Worm (Caenorhabditis elegans) whole organism, L1 larva: ENCODE data around the gene Y22D7AL.16.

Experiments
- C04F5.9 ChIP-seq: sonication (generic microtip); optimal IDR thresholded peaks from 2 replicates; lab custom pipeline; 2016; ENCODE audit warnings: missing genetic modification characterization, missing compliant biosample characterization
- C16A3.4 ChIP-seq: fragments of 150-350 bp; optimal IDR thresholded peaks from 2 replicates; lab custom pipeline; 2014; ENCODE audit warnings: missing biosample characterization, missing genetic modification characterization
- Y116A8C.19 ChIP-seq: sonication (generic microtip); optimal IDR thresholded peaks from 2 replicates; lab custom pipeline; 2016; ENCODE audit warnings: missing compliant biosample characterization, missing genetic modification characterization, borderline replicate concordance
- ama-1 ChIP-seq: fragments of 150-350 bp; optimal IDR thresholded peaks from 2 replicates; lab custom pipeline; 2014
- ceh-88 ChIP-seq: fragments of 200-800 bp; sonication (Bioruptor generic); IDR thresholded peaks from 2 replicates; pipeline ENCODE4 v1.3.6; 2022; ENCODE audit warnings: missing genetic modification characterization, missing compliant biosample characterization
- ces-1 ChIP-seq: fragments of 150-350 bp; optimal IDR thresholded peaks from 2 replicates; lab custom pipeline; 2014; ENCODE audit warnings: missing biosample characterization, missing genetic modification reagents, missing genetic modification characterization
- efl-1 ChIP-seq, 4 experiments: fragments of 150-350 bp; optimal IDR thresholded peaks in 3 of 4; peaks in 1 of 4; 1 replicate in 1 of 4; 2 replicates in 3 of 4; lab custom pipeline; 2014; ENCODE audit warnings: missing biosample characterization in 2 of 4, missing genetic modification characterization in 2 of 4, missing genetic modification reagents in 2 of 4
- egl-27 ChIP-seq, 2 experiments: fragments of 150-350 bp in 1 of 2; sonication (generic microtip); optimal IDR thresholded peaks; 3 replicates each; lab custom pipeline; 2017 to 2018; ENCODE audit warnings: missing biosample characterization in 2 of 2, missing genetic modification characterization in 2 of 2, missing genetic modification reagents in 2 of 2
- elt-2 ChIP-seq: sonication (generic microtip); optimal IDR thresholded peaks from 2 replicates; lab custom pipeline; 2016; ENCODE audit warnings: missing genetic modification characterization, mild to moderate bottlenecking, inconsistent platforms, missing compliant biosample characterization, missing genetic modification reagents
- elt-3 ChIP-seq, 6 experiments: fragments of 150-350 bp in 1 of 6; sonication (generic microtip); optimal IDR thresholded peaks; 2 replicates each; lab custom pipeline; 2017 to 2018; ENCODE audit warnings: missing biosample characterization in 6 of 6, missing genetic modification characterization in 6 of 6, inconsistent platforms in 1 of 6
- ets-5 ChIP-seq: fragments of 200-800 bp; sonication (Bioruptor generic); IDR thresholded peaks from 2 replicates; pipeline ENCODE4 v1.3.6; 2022; ENCODE audit warnings: missing genetic modification characterization, missing compliant biosample characterization
- fos-1 ChIP-seq: fragments of 150-350 bp; optimal IDR thresholded peaks from 2 replicates; lab custom pipeline; 2014; ENCODE audit warnings: missing biosample characterization, missing genetic modification characterization
- grh-1 ChIP-seq: fragments of 200-800 bp; sonication (Bioruptor generic); IDR thresholded peaks from 2 replicates; pipeline ENCODE4 v1.3.6; 2022; ENCODE audit warnings: missing genetic modification reagents, missing genetic modification characterization, missing compliant biosample characterization
- hlh-17 ChIP-seq: fragments of 200-800 bp; sonication (Bioruptor generic); optimal IDR thresholded peaks from 2 replicates; lab custom pipeline; 2018; ENCODE audit warnings: missing genetic modification characterization, mild to moderate bottlenecking, missing compliant biosample characterization, moderate library complexity, borderline replicate concordance
- hlh-4 ChIP-seq: sonication (generic microtip); optimal IDR thresholded peaks from 2 replicates; lab custom pipeline; 2016; ENCODE audit warnings: mild to moderate bottlenecking, missing genetic modification characterization, missing compliant biosample characterization
- lin-13 ChIP-seq: fragments of 150-350 bp; optimal IDR thresholded peaks from 2 replicates; lab custom pipeline; 2014; ENCODE audit warnings: missing biosample characterization, missing genetic modification reagents, missing genetic modification characterization
- lin-39 ChIP-seq: fragments of 150-350 bp; optimal IDR thresholded peaks from 2 replicates; lab custom pipeline; 2014; ENCODE audit warnings: missing biosample characterization, missing genetic modification reagents, missing genetic modification characterization
- mdl-1 ChIP-seq, 2 experiments: fragments of 150-350 bp; optimal IDR thresholded peaks; 2 replicates each; lab custom pipeline; 2014 to 2017; ENCODE audit warnings: missing biosample characterization in 2 of 2, missing genetic modification characterization in 2 of 2, inconsistent platforms in 1 of 2
- nhr-11 ChIP-seq: fragments of 150-350 bp; optimal IDR thresholded peaks from 2 replicates; lab custom pipeline; 2014; ENCODE audit warnings: missing biosample characterization, missing genetic modification characterization
- nhr-19 ChIP-seq: fragments of 200-800 bp; sonication (Bioruptor generic); conservative IDR thresholded peaks from 2 replicates; pipeline ENCODE4 v1.3.6; 2022; ENCODE audit warnings: missing genetic modification characterization, missing compliant biosample characterization
- nhr-237 ChIP-seq: fragments of 150-350 bp; optimal IDR thresholded peaks from 2 replicates; lab custom pipeline; 2014; ENCODE audit warnings: missing biosample characterization, missing genetic modification characterization
- nhr-47 ChIP-seq: sonication (generic microtip); optimal IDR thresholded peaks from 2 replicates; lab custom pipeline; 2016; ENCODE audit warnings: mild to moderate bottlenecking, missing genetic modification characterization, moderate library complexity, missing compliant biosample characterization
- nhr-71 ChIP-seq: sonication (generic microtip); optimal IDR thresholded peaks from 2 replicates; lab custom pipeline; 2016; ENCODE audit warnings: mild to moderate bottlenecking, missing genetic modification characterization, moderate library complexity, missing compliant biosample characterization
- nhr-85 ChIP-seq: sonication (generic microtip); peaks from one replicate; lab custom pipeline; 2016; ENCODE audit warnings: missing genetic modification characterization, inconsistent platforms, missing compliant biosample characterization
- nhr-90 ChIP-seq: sonication (generic microtip); optimal IDR thresholded peaks from 2 replicates; lab custom pipeline; 2016; ENCODE audit warnings: mild to moderate bottlenecking, missing genetic modification characterization, missing compliant biosample characterization; ENCODE audit not compliant: poor library complexity
- rnt-1 ChIP-seq: sonication (generic microtip); optimal IDR thresholded peaks from 2 replicates; lab custom pipeline; 2016; ENCODE audit warnings: mild to moderate bottlenecking, missing genetic modification characterization, moderate library complexity, missing compliant biosample characterization
- snu-23 ChIP-seq: sonication (generic microtip); optimal IDR thresholded peaks from 2 replicates; lab custom pipeline; 2016; ENCODE audit warnings: missing genetic modification characterization, missing compliant biosample characterization
- sup-37 ChIP-seq: fragments of 200-800 bp; sonication (Bioruptor generic); optimal IDR thresholded peaks from 2 replicates; lab custom pipeline; 2018; ENCODE audit warnings: mild to moderate bottlenecking, missing genetic modification characterization, missing compliant biosample characterization
- tlp-1 ChIP-seq: fragments of 150-350 bp; optimal IDR thresholded peaks from 2 replicates; lab custom pipeline; 2014; ENCODE audit warnings: missing biosample characterization, missing genetic modification characterization
- unc-62 ChIP-seq: fragments of 150-350 bp; optimal IDR thresholded peaks from 2 replicates; lab custom pipeline; 2014; ENCODE audit warnings: missing biosample characterization, missing genetic modification reagents, missing genetic modification characterization

Y22D7AL.16 gene

ce11 chrIII:1668519-1668918 lies 3.5 kb upstream of the Y22D7AL.16 start, which contains the start of gene glb-30:
TSS of gene glb-30 (minus strand) at chrIII:1668619.
- no peak for TF ChIP-seq tlp-1 (tag; lab: Kevin White, UChicago)
- TF ChIP-seq ets-5 (GFP tag; lab: Robert Waterston, UW): no peak
- TF ChIP-seq snu-23 (GFP tag; lab: Kevin White, UChicago): no peak
- TF ChIP-seq nhr-237 (tag; lab: Kevin White, UChicago): no peak
- TF ChIP-seq ceh-88: no peak

DNA sequence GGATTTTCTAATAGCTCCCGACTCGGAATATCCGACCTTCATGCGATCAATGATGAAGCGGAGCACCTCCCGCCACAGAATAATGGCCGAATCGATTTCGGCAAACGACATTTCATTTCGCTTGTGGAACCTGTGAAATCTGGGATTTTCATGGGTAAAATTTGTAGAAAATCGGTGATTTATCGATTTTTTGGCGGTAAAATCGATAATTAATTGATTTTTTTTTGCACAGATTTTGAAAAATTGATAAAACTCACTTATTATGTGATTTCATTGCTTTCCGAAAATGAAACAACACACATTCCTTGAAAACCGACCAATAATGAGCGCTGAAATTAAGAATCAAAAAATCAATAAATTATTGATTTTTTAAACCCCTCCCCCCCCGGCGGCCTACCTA lies 1.9 kb upstream of the Y22D7AL.16 start:
- TF ChIP-seq nhr-85 (peak; percentile 32), nhr-11 (tag; lab: Kevin White, UChicago) (no peak), grh-1 (GFP tag; lab: Robert Waterston, UW) (0 out of 2 replicates have a peak, but pooled peaks have one; percentile 16), C04F5.9 (tag; lab: Kevin White, UChicago) (no peak), C16A3.4 (tag; lab: Kevin White, UChicago) (no peak), egl-27 (tag; optimal IDR thresholded peaks at IDR 0.05; lab: Kevin White, UChicago) (no peak), hlh-4 (no peak), Y116A8C.19 (tag; lab: Kevin White, UChicago) (no peak), nhr-71 (tag; lab: Kevin White, UChicago) (no peak), lin-13 (GFP tag; lab: Kevin White, UChicago) (no peak)

ce11 chrIII:1665799-1666308 lies 838 bp upstream of the Y22D7AL.16 start, which contains the start of gene Y22D7AR.3:
TSS of gene Y22D7AR.3 (minus strand) at chrIII:1665849.
- TF ChIP-seq ces-1: no peak
- TF ChIP-seq efl-1 (optimal IDR thresholded peaks at IDR 0.05; lab: Kevin White, UChicago): no peak
- peak in 1 of 2 experiments; percentile 72 for TF ChIP-seq efl-1 (GFP tag; optimal IDR thresholded peaks at IDR 0.05 in 1 of 2; lab: Kevin White, UChicago)

ce11 chrIII:1665373-1665772 lies 357 bp upstream of the Y22D7AL.16 start:
- TF ChIP-seq lin-39 (tag; lab: Kevin White, UChicago): no peak
- TF ChIP-seq, all 84 proteins: peak for 0

ce11 chrIII:1663056-1663455 lies 2.0 kb downstream of the Y22D7AL.16 start:
- no peak for TF ChIP-seq sup-37 (GFP tag; lab: Kevin White, UChicago)
- no peak for TF ChIP-seq unc-62 (GFP tag; lab: Kevin White, UChicago)
- no peak for TF ChIP-seq C04F5.9 (tag; lab: Kevin White, UChicago)
- TF ChIP-seq nhr-90: no peak
- TF ChIP-seq elt-2 (tag; lab: Kevin White, UChicago): no peak
- TF ChIP-seq mdl-1 (tag; optimal IDR thresholded peaks at IDR 0.05; lab: Kevin White, UChicago): no peak
- TF ChIP-seq nhr-47 (tag; lab: Kevin White, UChicago): no peak
- TF ChIP-seq hlh-17: no peak
- no peak for TF ChIP-seq nhr-85
- TF ChIP-seq ama-1 (lab: Kevin White, UChicago): no peak
- TF ChIP-seq nhr-19 (GFP tag; lab: Robert Waterston, UW): no peak
- no peak for TF ChIP-seq nhr-11 (tag; lab: Kevin White, UChicago)
- TF ChIP-seq rnt-1 (tag; lab: Kevin White, UChicago): no peak

DNA sequence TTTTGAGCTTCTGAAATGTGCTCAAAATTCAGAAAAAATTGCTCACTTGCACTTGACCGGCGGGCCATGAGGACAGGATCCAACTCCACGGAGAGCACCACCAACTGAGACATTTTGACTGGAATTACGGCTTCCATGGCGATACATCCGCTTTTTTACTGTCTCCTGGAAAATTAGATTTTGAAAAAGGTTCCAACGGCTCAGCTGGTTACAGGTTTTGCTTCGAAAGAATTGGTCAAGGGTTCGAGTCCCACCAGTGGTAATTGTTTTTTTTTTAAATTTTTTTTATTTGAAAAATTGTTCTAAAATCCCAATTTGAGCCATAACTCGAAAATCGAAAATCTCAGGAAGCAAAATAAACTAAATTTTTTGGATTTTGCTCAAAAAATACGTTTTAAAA lies 2.6 kb downstream of the Y22D7AL.16 start:
- TF ChIP-seq nhr-85: peak; percentile 15
- no peak for TF ChIP-seq elt-3 (tag; optimal IDR thresholded peaks at IDR 0.05; lab: Kevin White, UChicago)
- no peak for TF ChIP-seq fos-1 (tag; lab: Kevin White, UChicago)
